Worm (Caenorhabditis elegans) whole organism, L2 larva: Measurements from ENCODE around the gene srg-4.

Source experiments
- C34F6.9 ChIP-seq: fragments of 150-350 bp; optimal IDR thresholded peaks from 2 replicates; lab custom pipeline; 2014; ENCODE audit warnings: missing biosample characterization, missing genetic modification characterization
- R02D3.7 ChIP-seq: fragments of 150-350 bp; optimal IDR thresholded peaks from 2 replicates; lab custom pipeline; 2014; ENCODE audit warnings: missing biosample characterization, missing genetic modification characterization
- Y55F3AM.14 ChIP-seq: fragments of 200-800 bp; sonication (Bioruptor generic); optimal IDR thresholded peaks from 2 replicates; lab custom pipeline; 2018; ENCODE audit warnings: mild to moderate bottlenecking, missing genetic modification characterization, missing compliant biosample characterization
- alr-1 ChIP-seq: fragments of 150-350 bp; optimal IDR thresholded peaks from 2 replicates; lab custom pipeline; 2014; ENCODE audit warnings: missing biosample characterization, missing genetic modification characterization
- ama-1 ChIP-seq: fragments of 150-350 bp; optimal IDR thresholded peaks from 2 replicates; lab custom pipeline; 2018; ENCODE audit warnings: inconsistent platforms
- crh-2 ChIP-seq: sonication (generic microtip); optimal IDR thresholded peaks from 2 replicates; lab custom pipeline; 2017; ENCODE audit warnings: missing biosample characterization, missing genetic modification characterization
- dmd-4 ChIP-seq: sonication (generic microtip); optimal IDR thresholded peaks from 2 replicates; lab custom pipeline; 2017; ENCODE audit warnings: missing biosample characterization, missing genetic modification characterization
- egl-27 ChIP-seq: sonication (generic microtip); optimal IDR thresholded peaks from 3 replicates; lab custom pipeline; 2017; ENCODE audit warnings: missing biosample characterization, missing genetic modification reagents, missing genetic modification characterization
- fos-1 ChIP-seq: fragments of 150-350 bp; optimal IDR thresholded peaks from 2 replicates; lab custom pipeline; 2014; ENCODE audit warnings: missing biosample characterization, missing genetic modification characterization
- lin-11 ChIP-seq: fragments of 150-350 bp; sonication (generic microtip); optimal IDR thresholded peaks from 2 replicates; lab custom pipeline; 2014; ENCODE audit warnings: missing biosample characterization, missing genetic modification characterization, inconsistent platforms, mixed read lengths
- lin-39 ChIP-seq: fragments of 150-350 bp; optimal IDR thresholded peaks from 2 replicates; lab custom pipeline; 2014; ENCODE audit warnings: missing biosample characterization, missing genetic modification reagents, missing genetic modification characterization
- mab-5 ChIP-seq: fragments of 150-350 bp; optimal IDR thresholded peaks from 2 replicates; lab custom pipeline; 2014; ENCODE audit warnings: missing biosample characterization, missing genetic modification characterization
- mbf-1 ChIP-seq: sonication (generic microtip); optimal IDR thresholded peaks from 2 replicates; lab custom pipeline; 2017; ENCODE audit warnings: missing biosample characterization, missing genetic modification characterization
- mdl-1 ChIP-seq, 2 experiments: fragments of 150-350 bp in 1 of 2; sonication (generic microtip) in 1 of 2; optimal IDR thresholded peaks; 2 replicates each; lab custom pipeline; 2017; ENCODE audit warnings: missing biosample characterization in 2 of 2, missing genetic modification characterization in 2 of 2
- nhr-10 ChIP-seq: sonication (generic microtip); optimal IDR thresholded peaks from 2 replicates; lab custom pipeline; 2017; ENCODE audit warnings: missing biosample characterization, missing genetic modification characterization
- nhr-12 ChIP-seq: fragments of 150-350 bp; optimal IDR thresholded peaks from 2 replicates; lab custom pipeline; 2014; ENCODE audit warnings: missing biosample characterization, missing genetic modification characterization
- nhr-129 ChIP-seq: fragments of 150-350 bp; optimal IDR thresholded peaks from 2 replicates; lab custom pipeline; 2014; ENCODE audit warnings: missing biosample characterization, missing genetic modification characterization
- nhr-21 ChIP-seq: fragments of 150-350 bp; optimal IDR thresholded peaks from 2 replicates; lab custom pipeline; 2014; ENCODE audit warnings: missing biosample characterization, missing genetic modification characterization
- nhr-23 ChIP-seq: fragments of 150-350 bp; optimal IDR thresholded peaks from 2 replicates; lab custom pipeline; 2014; ENCODE audit warnings: missing biosample characterization, missing genetic modification reagents, missing genetic modification characterization
- peb-1 ChIP-seq: fragments of 150-350 bp; optimal IDR thresholded peaks from 2 replicates; lab custom pipeline; 2014; ENCODE audit warnings: missing biosample characterization, missing genetic modification characterization
- sem-4 ChIP-seq: fragments of 150-350 bp; optimal IDR thresholded peaks from 2 replicates; lab custom pipeline; 2014; ENCODE audit warnings: missing biosample characterization, missing genetic modification reagents, missing genetic modification characterization
- skn-1 ChIP-seq: sonication (generic microtip); optimal IDR thresholded peaks from 2 replicates; lab custom pipeline; 2017; ENCODE audit warnings: missing biosample characterization, missing genetic modification characterization
- sma-9 ChIP-seq, 2 experiments: fragments of 150-350 bp in 1 of 2; sonication (generic microtip) in 1 of 2; optimal IDR thresholded peaks; 2 replicates each; lab custom pipeline; 2014 to 2016; ENCODE audit warnings: missing genetic modification characterization in 2 of 2, mild to moderate bottlenecking in 1 of 2, missing biosample characterization in 1 of 2, missing compliant biosample characterization in 1 of 2, missing genetic modification reagents in 1 of 2, moderate library complexity in 1 of 2
- snpc-4 ChIP-seq: fragments of 150-350 bp; optimal IDR thresholded peaks from 2 replicates; lab custom pipeline; 2014; ENCODE audit warnings: missing biosample characterization, missing genetic modification characterization
- unc-55 ChIP-seq: fragments of 150-350 bp; sonication (generic microtip); optimal IDR thresholded peaks from 3 replicates; lab custom pipeline; 2014; ENCODE audit warnings: missing biosample characterization, missing genetic modification reagents, missing genetic modification characterization
- unc-62 ChIP-seq: fragments of 150-350 bp; optimal IDR thresholded peaks from 2 replicates; lab custom pipeline; 2014; ENCODE audit warnings: missing biosample characterization, missing genetic modification reagents, missing genetic modification characterization
- zag-1 ChIP-seq: fragments of 150-350 bp; optimal IDR thresholded peaks from 2 replicates; lab custom pipeline; 2014; ENCODE audit warnings: missing biosample characterization, missing genetic modification characterization
- ztf-1 ChIP-seq: fragments of 200-800 bp; sonication (Bioruptor generic); conservative IDR thresholded peaks from 2 replicates; pipeline ENCODE4 v1.3.6; 2022; ENCODE audit warnings: missing genetic modification characterization, missing compliant biosample characterization
- ztf-11 ChIP-seq: sonication (generic microtip); optimal IDR thresholded peaks from 2 replicates; lab custom pipeline; 2017; ENCODE audit warnings: missing biosample characterization, missing genetic modification characterization
- ztf-4 ChIP-seq: fragments of 150-350 bp; optimal IDR thresholded peaks from 2 replicates; lab custom pipeline; 2014; ENCODE audit warnings: missing biosample characterization, missing genetic modification characterization

Gene srg-4

ce11 chrIII:6248064-6248687 lies 13.7 kb downstream of the srg-4 start, which contains the start of the genes gen-1 and stt-3:
TSS of gene gen-1 (minus strand) at chrIII:6248158.
TSS of gene stt-3 (plus strand) at chrIII:6248637.
- no peak for TF ChIP-seq R02D3.7 (tag; lab: Kevin White, UChicago)
- TF ChIP-seq mdl-1 (tag; optimal IDR thresholded peaks at IDR 0.05; lab: Kevin White, UChicago): no peak
- no peak for TF ChIP-seq ama-1 (lab: Kevin White, UChicago)
- peak; percentile 18 for TF ChIP-seq C34F6.9
- TF ChIP-seq unc-62: no peak
- no peak for TF ChIP-seq ztf-1
- no peak for TF ChIP-seq dmd-4 (tag; lab: Kevin White, UChicago)
- TF ChIP-seq unc-55 (GFP tag; lab: Kevin White, UChicago): no peak
- TF ChIP-seq nhr-129 (tag; lab: Kevin White, UChicago): peak; percentile 43
- peak; percentile 86 for TF ChIP-seq crh-2 (tag; lab: Kevin White, UChicago)

DNA sequence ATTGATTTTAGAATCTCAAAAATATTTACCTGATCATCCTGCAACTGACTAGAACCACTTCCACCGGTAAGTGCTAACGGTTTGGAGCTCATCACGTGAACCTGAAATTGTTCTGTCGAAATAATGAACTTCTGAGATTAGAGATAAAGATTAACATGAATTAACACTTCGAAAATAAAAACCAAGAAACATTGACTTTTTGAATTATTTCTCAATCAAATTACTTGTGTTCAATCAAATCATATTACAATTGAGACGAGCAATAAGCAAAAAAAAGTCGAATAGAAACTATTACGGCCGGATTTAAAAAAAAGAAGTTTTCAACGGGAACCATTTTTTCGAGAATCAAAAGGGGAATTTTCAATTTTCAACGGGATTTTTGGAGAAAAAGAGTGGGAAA lies 16.2 kb downstream of the srg-4 start, which contains the start of gene bcas-2:
bcas-2 (minus strand) TSS at position 101 of the 400 bp plus-strand sequence.
- TF ChIP-seq mab-5 (tag; lab: Kevin White, UChicago) (no peak), snpc-4 (tag; lab: Kevin White, UChicago) (no peak), zag-1 (tag; lab: Kevin White, UChicago) (no peak), nhr-12 (tag; lab: Kevin White, UChicago) (no peak)

DNA sequence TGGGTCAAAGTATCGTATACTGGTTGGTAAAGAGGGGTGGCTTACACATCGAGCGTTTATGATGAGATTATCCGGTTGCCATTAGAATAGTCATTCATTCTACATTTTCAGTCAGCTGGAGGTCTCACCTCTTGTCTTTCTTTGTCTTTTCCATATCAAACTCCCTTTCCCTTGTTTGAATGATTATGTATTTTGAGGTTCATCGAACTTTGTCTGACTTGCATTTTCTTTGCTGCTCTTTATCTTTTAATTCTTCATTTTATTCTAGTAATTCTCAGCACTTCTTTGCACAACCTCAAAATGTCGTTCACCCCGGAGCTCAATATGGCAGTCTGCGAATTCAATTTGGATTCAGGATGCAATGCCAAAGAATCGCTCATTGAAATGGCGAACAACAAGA lies 21.4 kb downstream of the srg-4 start, which contains the start of gene T12A2.3:
T12A2.3 (plus strand) TSS at position 301 of the 400 bp plus-strand sequence.
- TF ChIP-seq mbf-1 (no peak), lin-11 (no peak), nhr-10 (tag; lab: Kevin White, UChicago) (no peak)

DNA sequence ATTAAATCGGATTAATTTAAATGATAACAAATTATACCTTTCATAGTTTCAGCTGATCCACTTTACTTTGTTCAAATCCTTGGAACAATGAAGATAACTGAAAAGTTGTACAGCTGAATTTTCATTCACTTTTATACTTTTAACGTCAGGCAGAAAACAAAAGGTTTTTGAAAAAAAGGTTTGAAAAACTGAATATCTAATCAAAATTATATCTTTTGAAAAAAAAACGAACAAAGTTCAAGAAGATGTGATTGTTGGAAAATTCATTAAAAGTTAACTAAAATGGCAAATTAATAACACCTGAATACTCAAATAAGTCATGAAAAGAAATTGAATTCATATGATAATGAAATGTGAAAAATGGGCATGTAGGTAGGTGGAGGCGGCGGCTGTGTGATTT lies 25.2 kb downstream of the srg-4 start, which contains the start of gene T12A2.21:
T12A2.21 (minus strand) TSS at position 101 of the 400 bp plus-strand sequence.
- TF ChIP-seq fos-1 (tag; lab: Kevin White, UChicago) (no peak), lin-39 (tag; lab: Kevin White, UChicago) (no peak), mdl-1 (tag; optimal IDR thresholded peaks at IDR 0.05; lab: Kevin White, UChicago) (no peak), ztf-11 (tag; lab: Kevin White, UChicago) (no peak), nhr-10 (tag; lab: Kevin White, UChicago) (no peak), snpc-4 (tag; lab: Kevin White, UChicago) (no peak), crh-2 (tag; lab: Kevin White, UChicago) (no peak), nhr-23 (tag; lab: Kevin White, UChicago) (no peak), sma-9 (GFP tag; optimal IDR thresholded peaks at IDR 0.05; lab: Kevin White, UChicago) (no peak), sma-9 (tag; optimal IDR thresholded peaks at IDR 0.05; lab: Kevin White, UChicago) (no peak), C34F6.9 (no peak), unc-62 (no peak), alr-1 (tag; lab: Kevin White, UChicago) (no peak), nhr-129 (tag; lab: Kevin White, UChicago) (no peak), R02D3.7 (tag; lab: Kevin White, UChicago) (no peak), zag-1 (tag; lab: Kevin White, UChicago) (no peak)

DNA sequence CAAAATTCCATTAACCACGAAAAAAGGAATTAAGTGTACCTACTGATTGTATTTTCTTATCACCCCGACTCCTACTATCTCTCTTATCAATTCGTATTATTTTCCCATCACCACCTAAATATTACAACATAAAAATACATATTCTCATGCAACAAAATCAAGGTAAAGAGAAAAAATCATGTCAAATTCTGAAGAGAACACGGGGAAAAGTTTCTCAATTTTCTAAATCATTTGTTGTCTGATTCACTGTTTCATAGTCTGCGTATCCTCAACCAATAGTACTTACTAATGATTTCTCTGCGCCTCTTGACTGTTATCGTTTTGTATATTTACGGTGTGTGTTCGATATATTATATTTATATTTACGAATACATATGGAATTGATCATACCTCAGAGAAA lies 30.0 kb downstream of the srg-4 start:
- TF ChIP-seq ztf-1 (no peak), sma-9 (GFP tag; optimal IDR thresholded peaks at IDR 0.05; lab: Kevin White, UChicago) (no peak), sma-9 (tag; optimal IDR thresholded peaks at IDR 0.05; lab: Kevin White, UChicago) (no peak), Y55F3AM.14 (GFP tag; lab: Kevin White, UChicago) (no peak), sem-4 (tag; lab: Kevin White, UChicago) (no peak), alr-1 (tag; lab: Kevin White, UChicago) (no peak), skn-1 (no peak), egl-27 (tag; lab: Kevin White, UChicago) (peak; percentile 39), fos-1 (tag; lab: Kevin White, UChicago) (peak; percentile 89), peb-1 (tag; lab: Kevin White, UChicago) (no peak), snpc-4 (tag; lab: Kevin White, UChicago) (no peak), crh-2 (tag; lab: Kevin White, UChicago) (peak; percentile 59), C34F6.9 (peak; percentile 17), nhr-21 (no peak), ztf-4 (tag; lab: Kevin White, UChicago) (no peak)
